Worm (Caenorhabditis elegans) whole organism, L4 larva: ENCODE measurements around the gene srh-265.

Experiments used
- F10B5.3 ChIP-seq: sonication (generic microtip); optimal IDR thresholded peaks from 2 replicates; lab custom pipeline; 2016; ENCODE audit warnings: mild to moderate bottlenecking, missing genetic modification characterization, missing compliant biosample characterization
- Y105C5A.15 ChIP-seq: fragments of 200-800 bp; sonication (Bioruptor generic); IDR thresholded peaks from 2 replicates; pipeline ENCODE4 v1.3.6; 2022; ENCODE audit warnings: missing genetic modification characterization, missing compliant biosample characterization
- ZK546.5 ChIP-seq, 2 experiments: sonication (generic microtip); optimal IDR thresholded peaks; 2 replicates each; lab custom pipeline; 2017; ENCODE audit warnings: missing biosample characterization in 2 of 2, missing genetic modification characterization in 2 of 2
- aha-1 ChIP-seq: fragments of 150-350 bp; peaks from one replicate; lab custom pipeline; 2014; ENCODE audit warnings: missing biosample characterization, missing genetic modification characterization
- ama-1 ChIP-seq: fragments of 150-350 bp; optimal IDR thresholded peaks from 2 replicates; lab custom pipeline; 2014; ENCODE audit warnings: inconsistent platforms, mixed read lengths
- ceh-62 ChIP-seq: sonication (generic microtip); optimal IDR thresholded peaks from 2 replicates; lab custom pipeline; 2017; ENCODE audit warnings: missing biosample characterization, missing genetic modification characterization
- ces-1 ChIP-seq: fragments of 150-350 bp; sonication (generic microtip); optimal IDR thresholded peaks from 4 replicates; lab custom pipeline; 2014; ENCODE audit warnings: missing biosample characterization, missing genetic modification reagents, missing genetic modification characterization
- ctbp-1 ChIP-seq: fragments of 200-800 bp; sonication (Bioruptor generic); IDR thresholded peaks from 2 replicates; pipeline ENCODE4 v1.3.6; 2022; ENCODE audit warnings: missing genetic modification reagents, missing genetic modification characterization, missing compliant biosample characterization
- daf-16 ChIP-seq, 3 experiments: sonication (generic microtip); optimal IDR thresholded peaks; 2 replicates each; lab custom pipeline; 2016 to 2017; ENCODE audit warnings: missing genetic modification characterization in 3 of 3, missing genetic modification reagents in 3 of 3, mild to moderate bottlenecking in 2 of 3, missing compliant biosample characterization in 2 of 3, missing biosample characterization in 1 of 3, moderate library complexity in 1 of 3
- daf-8 ChIP-seq: fragments of 200-800 bp; sonication (Bioruptor generic); IDR thresholded peaks from 2 replicates; pipeline ENCODE4 v1.3.6; 2022; ENCODE audit warnings: missing genetic modification characterization, missing compliant biosample characterization
- dmd-9 ChIP-seq: fragments of 200-800 bp; sonication (Bioruptor generic); IDR thresholded peaks from 2 replicates; pipeline ENCODE4 v1.3.6; 2022; ENCODE audit warnings: missing genetic modification reagents, missing genetic modification characterization, missing compliant biosample characterization
- duxl-1 ChIP-seq: sonication (generic microtip); optimal IDR thresholded peaks from 2 replicates; lab custom pipeline; 2016; ENCODE audit warnings: mild to moderate bottlenecking, missing genetic modification characterization, moderate library complexity, missing compliant biosample characterization; ENCODE audit not compliant: poor library complexity
- egl-27 ChIP-seq: sonication (generic microtip); optimal IDR thresholded peaks from 3 replicates; lab custom pipeline; 2017; ENCODE audit warnings: missing biosample characterization, missing genetic modification reagents, missing genetic modification characterization
- egl-43 ChIP-seq: fragments of 200-800 bp; sonication (Bioruptor generic); IDR thresholded peaks from 2 replicates; pipeline ENCODE4 v1.3.6; 2022; ENCODE audit warnings: missing genetic modification reagents, missing genetic modification characterization, missing compliant biosample characterization
- hlh-11 ChIP-seq: fragments of 200-800 bp; sonication (Bioruptor generic); optimal IDR thresholded peaks from 2 replicates; lab custom pipeline; 2018; ENCODE audit warnings: mild to moderate bottlenecking, missing genetic modification characterization, missing compliant biosample characterization
- hmg-1.1 ChIP-seq: fragments of 200-800 bp; sonication (Bioruptor generic); IDR thresholded peaks from 2 replicates; pipeline ENCODE4 v1.3.6; 2022; ENCODE audit warnings: missing genetic modification reagents, missing genetic modification characterization, missing compliant biosample characterization
- lim-7 ChIP-seq: fragments of 200-800 bp; sonication (Bioruptor generic); IDR thresholded peaks from 2 replicates; pipeline ENCODE4 v1.3.6; 2022; ENCODE audit warnings: missing genetic modification characterization, missing compliant biosample characterization
- lin-29 ChIP-seq: fragments of 200-800 bp; sonication (Bioruptor generic); IDR thresholded peaks from 2 replicates; pipeline ENCODE4 v1.3.6; 2022; ENCODE audit warnings: missing genetic modification reagents, missing genetic modification characterization, missing compliant biosample characterization
- madf-5 ChIP-seq, 2 experiments: fragments of 200-800 bp; sonication (Bioruptor generic); IDR thresholded peaks; 2 replicates each; pipeline ENCODE4 v1.3.6; 2022; ENCODE audit warnings: missing compliant biosample characterization in 2 of 2, missing genetic modification characterization in 2 of 2
- mdt-29 ChIP-seq: fragments of 200-800 bp; sonication (Bioruptor generic); IDR thresholded peaks from 2 replicates; pipeline ENCODE4 v1.3.6; 2022; ENCODE audit warnings: missing genetic modification reagents, missing genetic modification characterization, missing compliant biosample characterization
- mep-1 ChIP-seq: fragments of 150-350 bp; sonication (generic microtip); optimal IDR thresholded peaks from 3 replicates; lab custom pipeline; 2014; ENCODE audit warnings: missing biosample characterization, missing genetic modification characterization
- mes-2 ChIP-seq: sonication (generic microtip); optimal IDR thresholded peaks from 2 replicates; lab custom pipeline; 2016; ENCODE audit warnings: missing genotype, mild to moderate bottlenecking, missing genetic modification characterization, missing compliant biosample characterization; ENCODE audit not compliant: poor library complexity, severe bottlenecking
- nhr-11 ChIP-seq: fragments of 150-350 bp; optimal IDR thresholded peaks from 2 replicates; lab custom pipeline; 2014; ENCODE audit warnings: missing biosample characterization, missing genetic modification characterization
- nhr-111 ChIP-seq: fragments of 200-800 bp; sonication (Bioruptor generic); optimal IDR thresholded peaks from 2 replicates; lab custom pipeline; 2018; ENCODE audit warnings: mild to moderate bottlenecking, missing genetic modification characterization, missing compliant biosample characterization
- nhr-237 ChIP-seq: sonication (generic microtip); optimal IDR thresholded peaks from 2 replicates; lab custom pipeline; 2017; ENCODE audit warnings: missing biosample characterization, missing genetic modification characterization
- nhr-25 ChIP-seq: sonication (generic microtip); optimal IDR thresholded peaks from 2 replicates; lab custom pipeline; 2017; ENCODE audit warnings: missing genetic modification characterization, mild to moderate bottlenecking, missing compliant biosample characterization, antibody characterized with exemption, moderate library complexity, borderline replicate concordance; ENCODE audit not compliant: insufficient read depth
- nhr-28 ChIP-seq: fragments of 150-350 bp; optimal IDR thresholded peaks from 2 replicates; lab custom pipeline; 2014; ENCODE audit warnings: missing biosample characterization, missing genetic modification characterization
- nhr-48 ChIP-seq: sonication (generic microtip); optimal IDR thresholded peaks from 2 replicates; lab custom pipeline; 2016; ENCODE audit warnings: mild to moderate bottlenecking, missing genetic modification characterization, missing compliant biosample characterization
- sdz-12 ChIP-seq: fragments of 200-800 bp; sonication (Bioruptor generic); optimal IDR thresholded peaks from 2 replicates; lab custom pipeline; 2018; ENCODE audit warnings: mild to moderate bottlenecking, missing genetic modification characterization, missing compliant biosample characterization
- skn-1 ChIP-seq: fragments of 150-350 bp; optimal IDR thresholded peaks from 2 replicates; lab custom pipeline; 2014; ENCODE audit warnings: missing biosample characterization, missing genetic modification characterization
- tag-97 ChIP-seq: fragments of 200-800 bp; sonication (Bioruptor generic); IDR thresholded peaks from 2 replicates; pipeline ENCODE4 v1.3.6; 2022; ENCODE audit warnings: missing genetic modification characterization, missing compliant biosample characterization
- unc-130 ChIP-seq: sonication (generic microtip); optimal IDR thresholded peaks from 2 replicates; lab custom pipeline; 2016; ENCODE audit warnings: missing genetic modification reagents, missing genetic modification characterization, missing compliant biosample characterization
- unc-39 ChIP-seq: sonication (generic microtip); optimal IDR thresholded peaks from 2 replicates; lab custom pipeline; 2017; ENCODE audit warnings: missing biosample characterization, missing genetic modification characterization
- zag-1 ChIP-seq: fragments of 150-350 bp; optimal IDR thresholded peaks from 2 replicates; lab custom pipeline; 2014; ENCODE audit warnings: missing biosample characterization, missing genetic modification characterization
- zfp-2 ChIP-seq: sonication (generic microtip); optimal IDR thresholded peaks from 2 replicates; lab custom pipeline; 2016; ENCODE audit warnings: mild to moderate bottlenecking, missing genetic modification characterization, missing compliant biosample characterization
- zip-2 ChIP-seq: fragments of 150-350 bp; optimal IDR thresholded peaks from 2 replicates; lab custom pipeline; 2014; ENCODE audit warnings: missing biosample characterization, missing genetic modification characterization

Gene srh-265

DNA sequence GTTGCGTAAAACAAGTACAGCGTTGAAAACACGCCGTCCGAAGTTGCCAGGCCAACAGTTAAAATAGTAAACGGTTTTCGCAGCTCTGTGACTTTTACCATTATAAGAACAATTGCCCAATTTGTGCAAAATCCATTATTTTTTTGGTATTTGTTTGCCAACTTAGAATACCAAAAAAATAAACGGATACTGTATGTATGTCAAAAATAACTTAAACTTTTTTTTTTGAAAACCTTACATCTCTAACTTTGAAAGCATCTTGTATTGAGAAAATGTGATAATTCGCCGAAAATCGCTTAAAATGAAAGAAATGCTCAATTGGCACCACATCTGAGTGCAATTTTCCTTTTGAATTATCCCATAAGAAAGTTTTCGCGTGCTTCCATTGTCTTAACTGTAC, 17.3 kb upstream of the srh-265 start, which contains the start of gene fbxa-199:
Gene fbxa-199 (minus strand): TSS at position 101 of the 400 bp plus-strand sequence.
- no peak for TF ChIP-seq nhr-28 (tag; lab: Kevin White, UChicago)
- no peak for TF ChIP-seq ctbp-1
- TF ChIP-seq lim-7 = no peak
- TF ChIP-seq hlh-11 (tag; lab: Kevin White, UChicago) = no peak
- no peak for TF ChIP-seq nhr-48 (tag; lab: Kevin White, UChicago)
- TF ChIP-seq nhr-11 (tag; lab: Kevin White, UChicago) = no peak
- no peak for TF ChIP-seq nhr-237 (tag; lab: Kevin White, UChicago)
- no peak for TF ChIP-seq unc-39 (tag; lab: Kevin White, UChicago)
- no peak for TF ChIP-seq zag-1 (tag; lab: Kevin White, UChicago)
- TF ChIP-seq unc-130 = no peak
- no peak for TF ChIP-seq mdt-29
- no peak for TF ChIP-seq zfp-2 (tag; lab: Kevin White, UChicago)
- TF ChIP-seq zip-2 (tag; lab: Kevin White, UChicago) = no peak
- no peak for TF ChIP-seq tag-97 (GFP tag; lab: Robert Waterston, UW)
- TF ChIP-seq, all 104 proteins: peak for 0

DNA sequence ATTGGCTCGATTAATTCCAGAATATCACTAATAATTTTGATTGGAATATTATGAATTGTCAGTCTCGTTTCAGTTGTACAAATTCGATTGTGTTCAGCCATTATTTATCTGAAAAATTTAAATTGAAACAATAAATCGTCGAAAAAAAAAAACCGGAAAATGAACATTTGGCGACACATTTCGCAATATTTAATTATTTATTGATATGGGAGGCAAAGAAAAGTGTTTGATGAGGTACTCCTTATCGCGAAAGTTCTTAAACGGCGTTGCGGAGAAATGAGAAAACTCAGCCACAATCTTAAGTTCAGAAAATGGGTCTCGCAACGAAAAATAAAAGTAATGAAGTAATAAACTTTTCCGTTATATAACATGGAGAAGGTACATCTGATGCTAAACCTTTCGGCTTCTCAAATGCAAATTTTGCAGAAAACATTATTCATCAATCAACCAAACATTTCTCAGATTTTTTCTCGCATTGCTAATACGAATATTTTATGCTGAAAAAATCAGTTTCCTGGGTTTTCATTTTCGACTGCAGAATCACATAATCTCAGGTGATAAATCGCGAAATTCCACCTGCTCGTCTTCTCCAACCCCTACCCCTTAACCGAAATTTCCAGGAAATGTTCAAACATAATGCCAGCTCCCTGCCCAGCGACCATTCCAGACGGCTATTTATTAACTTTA, 16.2 kb upstream of the srh-265 start, which contains the start of the genes T06E6.15 and sri-7:
Gene T06E6.15 (minus strand): TSS at position 101 of the 687 bp plus-strand sequence.
Gene sri-7 (plus strand): TSS at position 637 of the 687 bp plus-strand sequence.
- TF ChIP-seq daf-8 (no peak), Y105C5A.15 (GFP tag; lab: Robert Waterston, UW) (no peak), tag-97 (GFP tag; lab: Robert Waterston, UW) (no peak), unc-130 (no peak), ceh-62 (tag; lab: Kevin White, UChicago) (no peak), hmg-1.1 (no peak), mep-1 (tag; lab: Kevin White, UChicago) (no peak), aha-1 (no peak), lim-7 (no peak), duxl-1 (no peak), hlh-11 (tag; lab: Kevin White, UChicago) (no peak), mes-2 (tag; lab: Kevin White, UChicago) (no peak), skn-1 (tag; lab: Kevin White, UChicago) (no peak), ces-1 (GFP tag; lab: Kevin White, UChicago) (no peak), egl-27 (tag; lab: Kevin White, UChicago) (no peak), nhr-28 (tag; lab: Kevin White, UChicago) (no peak), egl-43 (no peak), ama-1 (lab: Kevin White, UChicago) (no peak)

ce11 chrV:15401856-15402314, 14.2 kb upstream of the srh-265 start, which contains the start of gene fbxa-135:
Gene fbxa-135 (plus strand): TSS chrV:15402264.
- TF ChIP-seq daf-16 (GFP tag; optimal IDR thresholded peaks at IDR 0.05; lab: Kevin White, UChicago) = no peak
- TF ChIP-seq daf-16 (tag; optimal IDR thresholded peaks at IDR 0.05; lab: Kevin White, UChicago) = peak; percentile 93
- no peak for TF ChIP-seq ZK546.5 (tag; optimal IDR thresholded peaks at IDR 0.05; lab: Kevin White, UChicago)

- no peak for TF ChIP-seq nhr-25 (tag; lab: Kevin White, UChicago)
- no peak for TF ChIP-seq F10B5.3 (tag; lab: Kevin White, UChicago)
- TF ChIP-seq lin-29 (GFP tag; lab: Robert Waterston, UW) = no peak
- no peak for TF ChIP-seq nhr-111 (GFP tag; lab: Kevin White, UChicago)
- no peak for TF ChIP-seq dmd-9 (GFP tag; lab: Robert Waterston, UW)
- no peak for TF ChIP-seq sdz-12
- no peak for TF ChIP-seq madf-5 (GFP tag; IDR thresholded peaks at IDR 0.05; lab: Robert Waterston, UW)
- TF ChIP-seq, all 104 proteins: peak for 0
Measured at ce11 chrV:15404859-15405258, 11.2 kb upstream of the srh-265 start, which contains the start of gene srh-258. Gene srh-258 (plus strand): TSS chrV:15405159.
